Worm (Caenorhabditis elegans) whole organism, late embryonic: ENCODE measurements around the gene C56C10.6.
A peak's percentile ranks its signal among the peaks of the same experiment; 100 is the strongest.

Experiments
- C38D4.7 ChIP-seq: fragments of 200-800 bp; sonication (Bioruptor generic); optimal IDR thresholded peaks from 2 replicates; lab custom pipeline; 2018; ENCODE audit warnings: mild to moderate bottlenecking, missing genetic modification characterization, moderate library complexity, missing compliant biosample characterization
- F13H6.1 ChIP-seq: sonication (generic microtip); optimal IDR thresholded peaks from 2 replicates; lab custom pipeline; 2016; ENCODE audit warnings: missing genetic modification characterization, missing compliant biosample characterization
- K09A11.1 ChIP-seq: sonication (generic microtip); optimal IDR thresholded peaks from 2 replicates; lab custom pipeline; 2017; ENCODE audit warnings: antibody characterized with exemption, mild to moderate bottlenecking, missing genetic modification characterization, missing compliant biosample characterization; ENCODE audit not compliant: insufficient read depth
- Y22D7AL.16 ChIP-seq: sonication (generic microtip); optimal IDR thresholded peaks from 2 replicates; lab custom pipeline; 2016; ENCODE audit warnings: missing genetic modification characterization, missing compliant biosample characterization
- ahr-1 ChIP-seq: sonication (generic microtip); optimal IDR thresholded peaks from 2 replicates; lab custom pipeline; 2016; ENCODE audit warnings: missing genetic modification characterization, missing compliant biosample characterization
- ama-1 ChIP-seq: fragments of 150-350 bp; optimal IDR thresholded peaks from 2 replicates; lab custom pipeline; 2014
- ceh-14 ChIP-seq: sonication (generic microtip); optimal IDR thresholded peaks from 2 replicates; lab custom pipeline; 2016; ENCODE audit warnings: missing genotype, missing genetic modification characterization, missing compliant biosample characterization
- ceh-18 ChIP-seq: sonication (generic microtip); optimal IDR thresholded peaks from 2 replicates; lab custom pipeline; 2016; ENCODE audit warnings: missing genetic modification characterization, missing compliant biosample characterization
- ceh-2 ChIP-seq: sonication (generic microtip); optimal IDR thresholded peaks from 2 replicates; lab custom pipeline; 2016; ENCODE audit warnings: missing genotype, missing genetic modification characterization, missing compliant biosample characterization
- ceh-30 ChIP-seq: fragments of 150-350 bp; optimal IDR thresholded peaks from 2 replicates; lab custom pipeline; 2014; ENCODE audit warnings: missing biosample characterization, missing genetic modification characterization
- ceh-34 ChIP-seq: sonication (generic microtip); optimal IDR thresholded peaks from 2 replicates; lab custom pipeline; 2016; ENCODE audit warnings: mild to moderate bottlenecking, missing genetic modification characterization, missing compliant biosample characterization
- ceh-48 ChIP-seq: sonication (generic microtip); optimal IDR thresholded peaks from 2 replicates; lab custom pipeline; 2016; ENCODE audit warnings: missing genetic modification characterization, inconsistent platforms, missing compliant biosample characterization
- ceh-9 ChIP-seq: sonication (generic microtip); optimal IDR thresholded peaks from 2 replicates; lab custom pipeline; 2016; ENCODE audit warnings: mild to moderate bottlenecking, missing genetic modification characterization, inconsistent platforms, missing compliant biosample characterization
- dve-1 ChIP-seq: sonication (generic microtip); optimal IDR thresholded peaks from 2 replicates; lab custom pipeline; 2017; ENCODE audit warnings: antibody characterized with exemption, mild to moderate bottlenecking, missing genetic modification characterization, missing compliant biosample characterization
- elt-4 ChIP-seq: sonication (generic microtip); optimal IDR thresholded peaks from 2 replicates; lab custom pipeline; 2016; ENCODE audit warnings: missing genetic modification characterization, missing compliant biosample characterization
- eyg-1 ChIP-seq: sonication (generic microtip); optimal IDR thresholded peaks from 2 replicates; lab custom pipeline; 2016; ENCODE audit warnings: missing genotype, missing genetic modification characterization, missing compliant biosample characterization
- fkh-6 ChIP-seq: sonication (generic microtip); optimal IDR thresholded peaks from 2 replicates; lab custom pipeline; 2016; ENCODE audit warnings: missing genetic modification characterization, missing compliant biosample characterization
- hlh-15 ChIP-seq: sonication (generic microtip); optimal IDR thresholded peaks from 2 replicates; lab custom pipeline; 2016; ENCODE audit warnings: missing genetic modification characterization, missing compliant biosample characterization
- hlh-6 ChIP-seq: sonication (generic microtip); optimal IDR thresholded peaks from 2 replicates; lab custom pipeline; 2016; ENCODE audit warnings: missing genotype, missing genetic modification characterization, missing compliant biosample characterization
- hlh-8 ChIP-seq: sonication (generic microtip); optimal IDR thresholded peaks from 2 replicates; lab custom pipeline; 2016; ENCODE audit warnings: missing genotype, missing genetic modification characterization, missing compliant biosample characterization
- lim-6 ChIP-seq: sonication (generic microtip); optimal IDR thresholded peaks from 2 replicates; lab custom pipeline; 2016; ENCODE audit warnings: missing genetic modification characterization, missing compliant biosample characterization
- lin-11 ChIP-seq: fragments of 200-800 bp; sonication (Bioruptor generic); optimal IDR thresholded peaks from 2 replicates; lab custom pipeline; 2018; ENCODE audit warnings: mild to moderate bottlenecking, missing genetic modification characterization, missing compliant biosample characterization
- madf-2 ChIP-seq: sonication (generic microtip); optimal IDR thresholded peaks from 2 replicates; lab custom pipeline; 2017; ENCODE audit warnings: missing genetic modification characterization, missing compliant biosample characterization
- nfya-1 ChIP-seq: sonication (generic microtip); optimal IDR thresholded peaks from 2 replicates; lab custom pipeline; 2017; ENCODE audit warnings: missing genetic modification characterization, mild to moderate bottlenecking, missing compliant biosample characterization, antibody characterized with exemption, moderate library complexity
- nhr-11 ChIP-seq: fragments of 150-350 bp; optimal IDR thresholded peaks from 2 replicates; lab custom pipeline; 2014; ENCODE audit warnings: missing biosample characterization, missing genetic modification characterization
- npax-4 ChIP-seq: sonication (generic microtip); optimal IDR thresholded peaks from 2 replicates; lab custom pipeline; 2016; ENCODE audit warnings: missing genetic modification characterization, missing compliant biosample characterization
- pax-1 ChIP-seq: fragments of 150-350 bp; optimal IDR thresholded peaks from 2 replicates; lab custom pipeline; 2014; ENCODE audit warnings: missing biosample characterization, missing genetic modification characterization
- pha-4 ChIP-seq: fragments of 150-350 bp; optimal IDR thresholded peaks from 2 replicates; lab custom pipeline; 2018; ENCODE audit warnings: missing biosample characterization, missing genetic modification reagents, missing genetic modification characterization
- pqm-1 ChIP-seq: sonication (generic microtip); optimal IDR thresholded peaks from 2 replicates; lab custom pipeline; 2016; ENCODE audit warnings: missing genetic modification characterization, missing compliant biosample characterization
- ref-2 ChIP-seq: sonication (generic microtip); optimal IDR thresholded peaks from 2 replicates; lab custom pipeline; 2016; ENCODE audit warnings: missing genetic modification characterization, missing compliant biosample characterization
- rnt-1 ChIP-seq: sonication (generic microtip); optimal IDR thresholded peaks from 2 replicates; lab custom pipeline; 2016; ENCODE audit warnings: missing genetic modification characterization, missing compliant biosample characterization
- sox-2 ChIP-seq: fragments of 200-800 bp; sonication (Bioruptor generic); IDR thresholded peaks from 2 replicates; pipeline ENCODE4 v1.3.6; 2022; ENCODE audit warnings: missing genetic modification reagents, missing genetic modification characterization, missing compliant biosample characterization
- sox-4 ChIP-seq: sonication (generic microtip); optimal IDR thresholded peaks from 2 replicates; lab custom pipeline; 2017; ENCODE audit warnings: mild to moderate bottlenecking, missing genetic modification characterization, inconsistent platforms, missing compliant biosample characterization
- tbx-2 ChIP-seq: sonication (generic microtip); optimal IDR thresholded peaks from 2 replicates; lab custom pipeline; 2016; ENCODE audit warnings: missing genetic modification characterization, missing compliant biosample characterization
- tbx-7 ChIP-seq: sonication (generic microtip); optimal IDR thresholded peaks from 2 replicates; lab custom pipeline; 2016; ENCODE audit warnings: missing genotype, missing genetic modification characterization, missing compliant biosample characterization
- ttx-3 ChIP-seq: sonication (generic microtip); optimal IDR thresholded peaks from 2 replicates; lab custom pipeline; 2016; ENCODE audit warnings: missing genetic modification reagents, missing genetic modification characterization, missing compliant biosample characterization
- unc-3 ChIP-seq, 2 experiments: fragments of 200-800 bp in 1 of 2; sonication (Bioruptor generic) in 1 of 2; sonication (generic microtip) in 1 of 2; conservative IDR thresholded peaks in 1 of 2; optimal IDR thresholded peaks in 1 of 2; 2 replicates each; pipeline versions ENCODE4 v1.3.6 to Lab custom; 2016 to 2022; ENCODE audit warnings: missing compliant biosample characterization in 2 of 2, missing genetic modification characterization in 2 of 2, missing genetic modification reagents in 1 of 2
- unc-55 ChIP-seq: sonication (generic microtip); optimal IDR thresholded peaks from 2 replicates; lab custom pipeline; 2017; ENCODE audit warnings: missing biosample characterization, missing genetic modification reagents, missing genetic modification characterization
- zip-5 ChIP-seq: sonication (generic microtip); optimal IDR thresholded peaks from 2 replicates; lab custom pipeline; 2016; ENCODE audit warnings: missing genetic modification characterization, missing compliant biosample characterization

C56C10.6 gene

ce11 chrII:6565077-6565476, 16.1 kb downstream of the C56C10.6 start, which contains the start of gene mpz-3 (continued):
- TF ChIP-seq unc-3 (GFP tag; conservative IDR thresholded peaks at IDR 0.05; lab: Robert Waterston, UW): peak; percentile 60; the same call in 1 of the 2 replicates
- peak; percentile 5 for TF ChIP-seq unc-3 (tag; optimal IDR thresholded peaks at IDR 0.05; lab: Kevin White, UChicago)
- no peak for TF ChIP-seq pqm-1
- TF ChIP-seq ceh-9 (tag; lab: Kevin White, UChicago): no peak
- no peak for TF ChIP-seq madf-2 (tag; lab: Kevin White, UChicago)
- TF ChIP-seq fkh-6 (tag; lab: Kevin White, UChicago): no peak
- TF ChIP-seq nhr-11 (tag; lab: Kevin White, UChicago): no peak
- TF ChIP-seq tbx-7 (tag; lab: Kevin White, UChicago): no peak
- no peak for TF ChIP-seq K09A11.1 (tag; lab: Kevin White, UChicago)
- TF ChIP-seq sox-2: peak; percentile 27; the same call in 1 of the 2 replicates
- TF ChIP-seq ama-1: no peak
- TF ChIP-seq eyg-1 (tag; lab: Kevin White, UChicago): no peak
- TF ChIP-seq npax-4 (tag; lab: Kevin White, UChicago): peak; percentile 16
- no peak for TF ChIP-seq F13H6.1 (tag; lab: Kevin White, UChicago)
- TF ChIP-seq ceh-48: no peak
- TF ChIP-seq elt-4 (tag; lab: Kevin White, UChicago): no peak
- no peak for TF ChIP-seq hlh-15 (tag; lab: Kevin White, UChicago)

- TF ChIP-seq tbx-2 (tag; lab: Kevin White, UChicago) (peak; percentile 25), Y22D7AL.16 (no peak), ref-2 (peak; percentile 27), unc-55 (GFP tag; lab: Kevin White, UChicago) (peak; percentile 55), ceh-14 (peak; percentile 8)
- TF ChIP-seq, all 69 proteins: peak for 4
Observed at ce11 chrII:6563238-6563637, 17.9 kb downstream of the C56C10.6 start.

- TF ChIP-seq ceh-9 (tag; lab: Kevin White, UChicago) (no peak), hlh-8 (tag; lab: Kevin White, UChicago) (no peak), zip-5 (tag; lab: Kevin White, UChicago) (no peak), dve-1 (tag; lab: Kevin White, UChicago) (no peak), ref-2 (no peak), ama-1 (no peak), ceh-34 (tag; lab: Kevin White, UChicago) (no peak), fkh-6 (tag; lab: Kevin White, UChicago) (no peak), ceh-2 (tag; lab: Kevin White, UChicago) (no peak), sox-4 (tag; lab: Kevin White, UChicago) (no peak), C38D4.7 (GFP tag; lab: Kevin White, UChicago) (no peak), pha-4 (no peak), nfya-1 (tag; lab: Kevin White, UChicago) (no peak), ahr-1 (tag; lab: Kevin White, UChicago) (no peak), ceh-30 (no peak), ttx-3 (tag; lab: Kevin White, UChicago) (no peak), unc-3 (GFP tag; conservative IDR thresholded peaks at IDR 0.05; lab: Robert Waterston, UW) (no peak), unc-3 (tag; optimal IDR thresholded peaks at IDR 0.05; lab: Kevin White, UChicago) (no peak), lin-11 (tag; lab: Kevin White, UChicago) (no peak), pax-1 (tag; lab: Kevin White, UChicago) (no peak), hlh-6 (tag; lab: Kevin White, UChicago) (no peak)
Observed at ce11 chrII:6562203-6562867, 18.8 kb downstream of the C56C10.6 start.

ce11 chrII:6561300-6561699, 19.8 kb downstream of the C56C10.6 start, which contains the start of gene F18C5.10:
Gene F18C5.10, minus strand, starts transcription at chrII:6561444.
- TF ChIP-seq lim-6 (tag; lab: Kevin White, UChicago) (no peak), K09A11.1 (tag; lab: Kevin White, UChicago) (no peak), ceh-18 (tag; lab: Kevin White, UChicago) (no peak), rnt-1 (no peak)
